Worm (Caenorhabditis elegans) whole organism, L4 larva: ENCODE results near the gene Y39E4A.1.
A peak's percentile ranks its signal among the peaks of the same experiment; 100 is the strongest.

Source experiments
- F10B5.3 ChIP-seq: sonication (generic microtip); optimal IDR thresholded peaks from 2 replicates; lab custom pipeline; 2016; ENCODE audit warnings: mild to moderate bottlenecking, missing genetic modification characterization, missing compliant biosample characterization
- F37D6.2 ChIP-seq: sonication (generic microtip); optimal IDR thresholded peaks from 2 replicates; lab custom pipeline; 2016; ENCODE audit warnings: mild to moderate bottlenecking, missing genetic modification characterization, missing compliant biosample characterization
- F49E8.2 ChIP-seq: sonication (generic microtip); optimal IDR thresholded peaks from 2 replicates; lab custom pipeline; 2016; ENCODE audit warnings: missing compliant biosample characterization, mild to moderate bottlenecking, missing genetic modification characterization, borderline replicate concordance
- T26A8.4 ChIP-seq: fragments of 200-800 bp; sonication (Bioruptor generic); IDR thresholded peaks from 2 replicates; pipeline ENCODE4 v1.3.6; 2022; ENCODE audit warnings: missing genetic modification characterization, missing compliant biosample characterization
- Y105C5A.15 ChIP-seq: fragments of 200-800 bp; sonication (Bioruptor generic); IDR thresholded peaks from 2 replicates; pipeline ENCODE4 v1.3.6; 2022; ENCODE audit warnings: missing genetic modification characterization, missing compliant biosample characterization
- Y5F2A.4 ChIP-seq: fragments of 200-800 bp; sonication (Bioruptor generic); optimal IDR thresholded peaks from 2 replicates; lab custom pipeline; 2018; ENCODE audit warnings: mild to moderate bottlenecking, missing genetic modification characterization, missing compliant biosample characterization
- aha-1 ChIP-seq: fragments of 150-350 bp; peaks from one replicate; lab custom pipeline; 2014; ENCODE audit warnings: missing biosample characterization, missing genetic modification characterization
- aly-2 ChIP-seq: sonication (generic microtip); optimal IDR thresholded peaks from 2 replicates; lab custom pipeline; 2018; ENCODE audit warnings: missing biosample characterization, missing genetic modification characterization
- ceh-20 ChIP-seq: fragments of 200-800 bp; sonication (Bioruptor generic); IDR thresholded peaks from 2 replicates; pipeline ENCODE4 v1.3.6; 2022; ENCODE audit warnings: missing genetic modification reagents, missing genetic modification characterization, missing compliant biosample characterization
- ceh-32 ChIP-seq: sonication (generic microtip); optimal IDR thresholded peaks from 2 replicates; lab custom pipeline; 2016; ENCODE audit warnings: mild to moderate bottlenecking, missing genetic modification characterization, missing compliant biosample characterization; ENCODE audit not compliant: poor library complexity
- ceh-44 ChIP-seq: fragments of 200-800 bp; sonication (Bioruptor generic); IDR thresholded peaks from 2 replicates; pipeline ENCODE4 v1.3.6; 2022; ENCODE audit warnings: missing genetic modification reagents, missing genetic modification characterization, missing compliant biosample characterization
- ceh-82 ChIP-seq: sonication (generic microtip); optimal IDR thresholded peaks from 2 replicates; lab custom pipeline; 2017; ENCODE audit warnings: missing biosample characterization, missing genetic modification characterization
- ces-1 ChIP-seq: fragments of 150-350 bp; sonication (generic microtip); optimal IDR thresholded peaks from 4 replicates; lab custom pipeline; 2014; ENCODE audit warnings: missing biosample characterization, missing genetic modification reagents, missing genetic modification characterization
- daf-16 ChIP-seq, 3 experiments: sonication (generic microtip); optimal IDR thresholded peaks; 2 replicates each; lab custom pipeline; 2016 to 2017; ENCODE audit warnings: missing genetic modification characterization in 3 of 3, missing genetic modification reagents in 3 of 3, mild to moderate bottlenecking in 2 of 3, missing compliant biosample characterization in 2 of 3, missing biosample characterization in 1 of 3, moderate library complexity in 1 of 3
- daf-8 ChIP-seq: fragments of 200-800 bp; sonication (Bioruptor generic); IDR thresholded peaks from 2 replicates; pipeline ENCODE4 v1.3.6; 2022; ENCODE audit warnings: missing genetic modification characterization, missing compliant biosample characterization
- dmd-6 ChIP-seq: fragments of 200-800 bp; sonication (Bioruptor generic); IDR thresholded peaks from 2 replicates; pipeline ENCODE4 v1.3.6; 2022; ENCODE audit warnings: missing genetic modification reagents, missing genetic modification characterization, missing compliant biosample characterization
- dpl-1 ChIP-seq: fragments of 150-350 bp; optimal IDR thresholded peaks from 2 replicates; lab custom pipeline; 2014; ENCODE audit warnings: missing biosample characterization, missing genetic modification reagents, missing genetic modification characterization
- duxl-1 ChIP-seq: sonication (generic microtip); optimal IDR thresholded peaks from 2 replicates; lab custom pipeline; 2016; ENCODE audit warnings: mild to moderate bottlenecking, missing genetic modification characterization, moderate library complexity, missing compliant biosample characterization; ENCODE audit not compliant: poor library complexity
- fos-1 ChIP-seq: fragments of 150-350 bp; optimal IDR thresholded peaks from 2 replicates; lab custom pipeline; 2014; ENCODE audit warnings: missing biosample characterization, missing genetic modification characterization
- hlh-11 ChIP-seq: fragments of 200-800 bp; sonication (Bioruptor generic); optimal IDR thresholded peaks from 2 replicates; lab custom pipeline; 2018; ENCODE audit warnings: mild to moderate bottlenecking, missing genetic modification characterization, missing compliant biosample characterization
- lin-13 ChIP-seq: fragments of 150-350 bp; optimal IDR thresholded peaks from 2 replicates; lab custom pipeline; 2014; ENCODE audit warnings: missing biosample characterization, missing genetic modification reagents, missing genetic modification characterization
- lin-15B ChIP-seq: fragments of 150-350 bp; sonication (generic microtip); optimal IDR thresholded peaks from 3 replicates; lab custom pipeline; 2014; ENCODE audit warnings: missing biosample characterization, missing genetic modification characterization
- lin-38 ChIP-seq: fragments of 200-800 bp; sonication (Bioruptor generic); IDR thresholded peaks from 2 replicates; pipeline ENCODE4 v1.3.6; 2022; ENCODE audit warnings: missing genetic modification reagents, missing genetic modification characterization, missing compliant biosample characterization
- lin-39 ChIP-seq: fragments of 150-350 bp; optimal IDR thresholded peaks from 2 replicates; lab custom pipeline; 2014; ENCODE audit warnings: missing biosample characterization, missing genetic modification reagents, missing genetic modification characterization
- mdt-29 ChIP-seq: fragments of 200-800 bp; sonication (Bioruptor generic); IDR thresholded peaks from 2 replicates; pipeline ENCODE4 v1.3.6; 2022; ENCODE audit warnings: missing genetic modification reagents, missing genetic modification characterization, missing compliant biosample characterization
- mep-1 ChIP-seq: fragments of 150-350 bp; sonication (generic microtip); optimal IDR thresholded peaks from 3 replicates; lab custom pipeline; 2014; ENCODE audit warnings: missing biosample characterization, missing genetic modification characterization
- mxl-2 ChIP-seq: fragments of 200-800 bp; sonication (Bioruptor generic); conservative IDR thresholded peaks from 2 replicates; pipeline ENCODE4 v1.3.6; 2022; ENCODE audit warnings: missing genetic modification reagents, missing genetic modification characterization, missing compliant biosample characterization
- nhr-111 ChIP-seq: fragments of 200-800 bp; sonication (Bioruptor generic); optimal IDR thresholded peaks from 2 replicates; lab custom pipeline; 2018; ENCODE audit warnings: mild to moderate bottlenecking, missing genetic modification characterization, missing compliant biosample characterization
- nhr-25 ChIP-seq: sonication (generic microtip); optimal IDR thresholded peaks from 2 replicates; lab custom pipeline; 2017; ENCODE audit warnings: missing genetic modification characterization, mild to moderate bottlenecking, missing compliant biosample characterization, antibody characterized with exemption, moderate library complexity, borderline replicate concordance; ENCODE audit not compliant: insufficient read depth
- nhr-42 ChIP-seq: fragments of 200-800 bp; sonication (Bioruptor generic); IDR thresholded peaks from 2 replicates; pipeline ENCODE4 v1.3.6; 2022; ENCODE audit warnings: missing genetic modification characterization, missing compliant biosample characterization
- nhr-6 ChIP-seq: fragments of 150-350 bp; optimal IDR thresholded peaks from 2 replicates; lab custom pipeline; 2014; ENCODE audit warnings: missing biosample characterization, missing genetic modification characterization
- nhr-77 ChIP-seq: fragments of 150-350 bp; optimal IDR thresholded peaks from 2 replicates; lab custom pipeline; 2014; ENCODE audit warnings: missing biosample characterization, missing genetic modification characterization
- pha-4 ChIP-seq, 2 experiments: fragments of 150-350 bp in 1 of 2; fragments of 200-800 bp in 1 of 2; sonication (Bioruptor generic) in 1 of 2; IDR thresholded peaks in 1 of 2; optimal IDR thresholded peaks in 1 of 2; 2 replicates each; pipeline versions ENCODE4 v1.3.6 to Lab custom; 2014 to 2022; ENCODE audit warnings: missing genetic modification characterization in 2 of 2, missing genetic modification reagents in 2 of 2, missing biosample characterization in 1 of 2, missing compliant biosample characterization in 1 of 2
- set-16 ChIP-seq: fragments of 200-800 bp; sonication (Bioruptor generic); IDR thresholded peaks from 2 replicates; pipeline ENCODE4 v1.3.6; 2022; ENCODE audit warnings: missing genetic modification reagents, missing genetic modification characterization, missing compliant biosample characterization
- snpc-1.2 ChIP-seq: fragments of 200-800 bp; sonication (Bioruptor generic); IDR thresholded peaks from 2 replicates; pipeline ENCODE4 v1.3.6; 2022; ENCODE audit warnings: missing genetic modification reagents, missing genetic modification characterization, missing compliant biosample characterization
- spr-3 ChIP-seq: fragments of 200-800 bp; sonication (Bioruptor generic); optimal IDR thresholded peaks from 2 replicates; lab custom pipeline; 2018; ENCODE audit warnings: mild to moderate bottlenecking, missing genetic modification characterization, missing compliant biosample characterization
- unc-62 ChIP-seq, 3 experiments: fragments of 150-350 bp in 1 of 3; sonication (generic microtip); optimal IDR thresholded peaks in 2 of 3; peaks in 1 of 3; 1 replicate in 1 of 3; 2 replicates in 2 of 3; lab custom pipeline; 2014 to 2017; ENCODE audit warnings: missing biosample characterization in 3 of 3, missing genetic modification characterization in 3 of 3, missing genetic modification reagents in 3 of 3, missing genotype in 1 of 3
- zag-1 ChIP-seq: fragments of 150-350 bp; optimal IDR thresholded peaks from 2 replicates; lab custom pipeline; 2014; ENCODE audit warnings: missing biosample characterization, missing genetic modification characterization
- zfp-2 ChIP-seq: sonication (generic microtip); optimal IDR thresholded peaks from 2 replicates; lab custom pipeline; 2016; ENCODE audit warnings: mild to moderate bottlenecking, missing genetic modification characterization, missing compliant biosample characterization
- ztf-7 ChIP-seq: fragments of 150-350 bp; optimal IDR thresholded peaks from 2 replicates; lab custom pipeline; 2014; ENCODE audit warnings: missing biosample characterization, missing genetic modification characterization

Gene Y39E4A.1

ce11 chrIII:12906611-12907037 lies 44.6 kb upstream of the Y39E4A.1 start (continued):
- TF ChIP-seq dmd-6 (GFP tag; lab: Robert Waterston, UW) = peak; percentile 12; the same call in 1 of the 2 replicates
- peak; percentile 72 for TF ChIP-seq lin-38
- TF ChIP-seq ztf-7 (tag; lab: Kevin White, UChicago) = no peak
- peak; percentile 64 for TF ChIP-seq mep-1 (tag; lab: Kevin White, UChicago)
- no peak for TF ChIP-seq ces-1 (GFP tag; lab: Kevin White, UChicago)
- peak; percentile 8 for TF ChIP-seq hlh-11 (tag; lab: Kevin White, UChicago)
- no peak for TF ChIP-seq ceh-44
- TF ChIP-seq F37D6.2 (tag; lab: Kevin White, UChicago) = no peak
- TF ChIP-seq aha-1 (tag; lab: Kevin White, UChicago) = peak; percentile 85
- no peak for TF ChIP-seq nhr-77 (tag; lab: Kevin White, UChicago)
- no peak for TF ChIP-seq nhr-25 (tag; lab: Kevin White, UChicago)
- no peak for TF ChIP-seq daf-8 (GFP tag; lab: Robert Waterston, UW)
- TF ChIP-seq F49E8.2 (tag; lab: Kevin White, UChicago) = peak; percentile 26
- no peak for TF ChIP-seq zfp-2 (tag; lab: Kevin White, UChicago)
- peak; percentile 71; the same call in 1 of the 2 replicates for TF ChIP-seq snpc-1.2 (GFP tag; lab: Robert Waterston, UW)
- no peak for TF ChIP-seq ceh-82 (tag; lab: Kevin White, UChicago)
- no peak for TF ChIP-seq dpl-1 (GFP tag; lab: Kevin White, UChicago)
- no peak for TF ChIP-seq zag-1 (tag; lab: Kevin White, UChicago)
- peak; percentile 20 for TF ChIP-seq Y5F2A.4
- TF ChIP-seq lin-39 (tag; lab: Kevin White, UChicago) = no peak
- peak; percentile 53; the same call in 1 of the 2 replicates for TF ChIP-seq pha-4 (GFP tag; IDR thresholded peaks at IDR 0.05; lab: Robert Waterston, UW)
- TF ChIP-seq pha-4 (tag; optimal IDR thresholded peaks at IDR 0.05; lab: Kevin White, UChicago) = no peak
- TF ChIP-seq F10B5.3 (tag; lab: Kevin White, UChicago) = peak; percentile 11
- peak; percentile 66 for TF ChIP-seq duxl-1 (tag; lab: Kevin White, UChicago)
- TF ChIP-seq, all 104 proteins: peak for 26

- TF ChIP-seq F49E8.2 (tag; lab: Kevin White, UChicago) = no peak
- TF ChIP-seq nhr-42 (GFP tag; lab: Robert Waterston, UW) = no peak
- TF ChIP-seq nhr-111 (GFP tag; lab: Kevin White, UChicago) = no peak
- TF ChIP-seq spr-3 (GFP tag; lab: Kevin White, UChicago) = no peak
- no peak for TF ChIP-seq Y105C5A.15 (GFP tag; lab: Robert Waterston, UW)
- TF ChIP-seq hlh-11 (tag; lab: Kevin White, UChicago) = no peak
- no peak for TF ChIP-seq lin-15B (tag; lab: Kevin White, UChicago)
- TF ChIP-seq ceh-20 (GFP tag; lab: Robert Waterston, UW) = no peak
- no peak for TF ChIP-seq ceh-32 (tag; lab: Kevin White, UChicago)
- TF ChIP-seq mep-1 (tag; lab: Kevin White, UChicago) = no peak
- TF ChIP-seq aly-2 (tag; lab: Kevin White, UChicago) = no peak
- no peak for TF ChIP-seq nhr-6
- TF ChIP-seq nhr-25 (tag; lab: Kevin White, UChicago) = no peak
- no peak for TF ChIP-seq T26A8.4
- TF ChIP-seq daf-16 (GFP tag; optimal IDR thresholded peaks at IDR 0.05; lab: Kevin White, UChicago) = no peak
- no peak for TF ChIP-seq daf-16 (tag; optimal IDR thresholded peaks at IDR 0.05; lab: Kevin White, UChicago)
- no peak for TF ChIP-seq lin-13
Observed at ce11 chrIII:12907218-12907617, 44.0 kb upstream of the Y39E4A.1 start.

- TF ChIP-seq fos-1 = no peak
- peak in 1 of 2 experiments; percentile 61 for TF ChIP-seq unc-62 (GFP tag; optimal IDR thresholded peaks at IDR 0.05 in 1 of 2; lab: Kevin White, UChicago)
- no peak for TF ChIP-seq unc-62 (tag; optimal IDR thresholded peaks at IDR 0.05; lab: Kevin White, UChicago)
- TF ChIP-seq ceh-32 (tag; lab: Kevin White, UChicago) = no peak
- TF ChIP-seq mxl-2 (GFP tag; lab: Robert Waterston, UW) = no peak
- TF ChIP-seq set-16 (GFP tag; lab: Robert Waterston, UW) = peak; percentile 92
- no peak for TF ChIP-seq mdt-29 (GFP tag; lab: Robert Waterston, UW)
Observed at ce11 chrIII:12910365-12910764, 40.8 kb upstream of the Y39E4A.1 start, which contains the start of gene flp-14. flp-14 (plus strand) TSS chrIII:12910510.
